Fruit fly (Drosophila melanogaster) whole organism, pupa: ENCODE measurements around the gene Ir94b.

Experiments
- CG10348 ChIP-seq: fragments of 200-800 bp; sonication (Bioruptor generic); IDR thresholded peaks from 2 replicates; pipeline ENCODE4 v1.3.6; 2022; ENCODE audit warnings: missing biosample characterization, missing genetic modification characterization
- CG12605 ChIP-seq: fragments of 200-800 bp; sonication (Bioruptor generic); IDR thresholded peaks from 2 replicates; pipeline ENCODE4 v1.3.6; 2022; ENCODE audit warnings: missing biosample characterization, missing genetic modification characterization
- CG13204 ChIP-seq: fragments of 200-800 bp; sonication (Bioruptor generic); optimal IDR thresholded peaks from 2 replicates; lab custom pipeline; 2018; ENCODE audit warnings: missing biosample characterization, mild to moderate bottlenecking, missing genetic modification characterization, moderate library complexity
- CG14655 ChIP-seq: fragments of 200-800 bp; sonication (Bioruptor generic); optimal IDR thresholded peaks from 3 replicates; lab custom pipeline; 2017; ENCODE audit warnings: mild to moderate bottlenecking, missing biosample characterization, missing genetic modification reagents, missing genetic modification characterization
- CG15710 ChIP-seq: fragments of 200-800 bp; sonication (Bioruptor generic); optimal IDR thresholded peaks from 2 replicates; lab custom pipeline; 2018; ENCODE audit warnings: missing biosample characterization, mild to moderate bottlenecking, missing genetic modification characterization, moderate library complexity
- CG17806 ChIP-seq: fragments of 200-800 bp; sonication (Bioruptor generic); optimal IDR thresholded peaks from 2 replicates; lab custom pipeline; 2018; ENCODE audit warnings: missing biosample characterization, mild to moderate bottlenecking, missing genetic modification characterization, moderate library complexity
- CG32121 ChIP-seq: fragments of 200-800 bp; sonication (Bioruptor generic); IDR thresholded peaks from 2 replicates; pipeline ENCODE4 v1.3.6; 2022; ENCODE audit warnings: missing biosample characterization, missing genetic modification characterization
- CG34367 ChIP-seq: fragments of 200-800 bp; sonication (Bioruptor generic); optimal IDR thresholded peaks from 2 replicates; lab custom pipeline; 2018; ENCODE audit warnings: missing biosample characterization, mild to moderate bottlenecking, missing genetic modification characterization
- CG4496 ChIP-seq: fragments of 200-800 bp; sonication (Bioruptor generic); IDR thresholded peaks from 3 replicates; pipeline ENCODE4 v1.3.6; 2022; ENCODE audit warnings: missing biosample characterization, missing genetic modification characterization
- CG8159 ChIP-seq: fragments of 200-800 bp; sonication (Bioruptor generic); optimal IDR thresholded peaks from 3 replicates; lab custom pipeline; 2018; ENCODE audit warnings: missing biosample characterization, mild to moderate bottlenecking, missing genetic modification characterization, moderate library complexity
- CG8301 ChIP-seq: fragments of 200-800 bp; sonication (Bioruptor generic); optimal IDR thresholded peaks from 2 replicates; lab custom pipeline; 2018; ENCODE audit warnings: missing biosample characterization, mild to moderate bottlenecking, missing genetic modification characterization
- CG9948 ChIP-seq: fragments of 200-800 bp; sonication (Bioruptor generic); optimal IDR thresholded peaks from 2 replicates; lab custom pipeline; 2018; ENCODE audit warnings: missing biosample characterization, mild to moderate bottlenecking, missing genetic modification characterization, moderate library complexity
- D1 ChIP-seq: fragments of 200-800 bp; sonication (Bioruptor generic); optimal IDR thresholded peaks from 2 replicates; lab custom pipeline; 2018; ENCODE audit warnings: missing biosample characterization, mild to moderate bottlenecking, missing genetic modification characterization, moderate library complexity
- EcR ChIP-seq: fragments of 200-800 bp; sonication (Bioruptor generic); optimal IDR thresholded peaks from 3 replicates; lab custom pipeline; 2019; ENCODE audit warnings: missing biosample characterization, missing genetic modification characterization, mild to moderate bottlenecking, moderate library complexity, missing genetic modification reagents
- Ets98B ChIP-seq: fragments of 200-800 bp; sonication (Bioruptor generic); IDR thresholded peaks from 2 replicates; pipeline ENCODE4 v1.3.6; 2022; ENCODE audit warnings: missing biosample characterization, missing genetic modification characterization
- Pif1A ChIP-seq: fragments of 200-800 bp; sonication (Bioruptor generic); optimal IDR thresholded peaks from 3 replicates; lab custom pipeline; 2016; ENCODE audit warnings: missing biosample characterization, missing genetic modification characterization
- Pif1B ChIP-seq: fragments of 200-800 bp; sonication (Bioruptor generic); optimal IDR thresholded peaks from 3 replicates; lab custom pipeline; 2016; ENCODE audit warnings: missing biosample characterization, missing genetic modification characterization
- Snoo ChIP-seq: fragments of 200-800 bp; sonication (Bioruptor generic); optimal IDR thresholded peaks from 3 replicates; lab custom pipeline; 2017; ENCODE audit warnings: missing biosample characterization, mild to moderate bottlenecking, missing genetic modification characterization, inconsistent platforms
- fd96Ca ChIP-seq: fragments of 200-800 bp; sonication (Bioruptor generic); IDR thresholded peaks from 3 replicates; pipeline ENCODE4 v1.3.6; 2022; ENCODE audit warnings: missing biosample characterization, missing genetic modification characterization
- gl ChIP-seq: fragments of 200-800 bp; sonication (Bioruptor generic); optimal IDR thresholded peaks from 2 replicates; lab custom pipeline; 2018; ENCODE audit warnings: missing biosample characterization, mild to moderate bottlenecking, missing genetic modification characterization
- rn ChIP-seq: fragments of 200-800 bp; sonication (Bioruptor generic); IDR thresholded peaks from 2 replicates; pipeline ENCODE4 v1.3.6; 2022; ENCODE audit warnings: missing biosample characterization, missing genetic modification characterization

Gene Ir94b

DNA sequence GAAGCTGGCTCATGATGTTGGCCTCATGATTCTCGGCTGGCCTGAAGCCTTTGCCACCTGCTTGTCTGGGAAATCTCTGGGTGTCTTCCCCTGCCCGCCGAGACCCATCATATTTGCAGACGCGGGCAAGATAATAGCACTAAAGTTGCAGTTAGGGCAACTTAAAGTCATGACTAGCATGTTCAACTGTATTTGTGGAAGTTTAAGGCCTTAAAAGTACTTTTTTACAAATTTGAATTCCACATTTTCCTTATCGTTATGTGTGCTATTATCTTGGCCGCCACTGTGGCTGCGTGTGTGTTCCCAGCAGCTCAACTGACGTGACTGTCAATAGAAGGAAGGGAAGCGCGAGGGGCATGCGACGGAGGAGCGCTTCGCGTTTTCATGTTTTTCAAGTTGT, 22.1 kb upstream of the Ir94b start:
- TF ChIP-seq Pif1A (GFP tag; lab: Kevin White, UChicago), result peak; percentile 90
- TF ChIP-seq CG9948 (tag; lab: Kevin White, UChicago), result peak; percentile 94
- no peak for TF ChIP-seq EcR (GFP tag; lab: Kevin White, UChicago)
- peak; percentile 92 for TF ChIP-seq CG34367
- TF ChIP-seq Pif1B (GFP tag; lab: Kevin White, UChicago), result peak; percentile 87
- no peak for TF ChIP-seq CG4496 (GFP tag; lab: Robert Waterston, UW)
- peak; percentile 90 for TF ChIP-seq CG15710
- peak; percentile 93 for TF ChIP-seq CG14655 (GFP tag; lab: Kevin White, UChicago)
- peak; percentile 91 for TF ChIP-seq CG8159 (tag; lab: Kevin White, UChicago)
- peak; percentile 91 for TF ChIP-seq CG17806 (tag; lab: Kevin White, UChicago)
- peak; percentile 84 for TF ChIP-seq rn (GFP tag; lab: Robert Waterston, UW)
- TF ChIP-seq CG8301 (tag; lab: Kevin White, UChicago), result peak; percentile 97
- TF ChIP-seq CG12605, result peak; percentile 91
- TF ChIP-seq gl (tag; lab: Kevin White, UChicago), result peak; percentile 89
- peak; percentile 84 for TF ChIP-seq CG32121 (GFP tag; lab: Robert Waterston, UW)
- peak; percentile 95 for TF ChIP-seq fd96Ca
- TF ChIP-seq Ets98B (GFP tag; lab: Robert Waterston, UW), result peak; percentile 92
- TF ChIP-seq Snoo, result peak; percentile 75
- TF ChIP-seq CG13204 (GFP tag; lab: Kevin White, UChicago), result peak; percentile 85
- peak; percentile 75 for TF ChIP-seq D1 (tag; lab: Kevin White, UChicago)
- 0 out of 2 replicates have a peak, but pooled peaks have one; percentile 11 for TF ChIP-seq CG10348 (GFP tag; lab: Robert Waterston, UW)
- TF ChIP-seq, all 21 proteins: peak for 19

DNA sequence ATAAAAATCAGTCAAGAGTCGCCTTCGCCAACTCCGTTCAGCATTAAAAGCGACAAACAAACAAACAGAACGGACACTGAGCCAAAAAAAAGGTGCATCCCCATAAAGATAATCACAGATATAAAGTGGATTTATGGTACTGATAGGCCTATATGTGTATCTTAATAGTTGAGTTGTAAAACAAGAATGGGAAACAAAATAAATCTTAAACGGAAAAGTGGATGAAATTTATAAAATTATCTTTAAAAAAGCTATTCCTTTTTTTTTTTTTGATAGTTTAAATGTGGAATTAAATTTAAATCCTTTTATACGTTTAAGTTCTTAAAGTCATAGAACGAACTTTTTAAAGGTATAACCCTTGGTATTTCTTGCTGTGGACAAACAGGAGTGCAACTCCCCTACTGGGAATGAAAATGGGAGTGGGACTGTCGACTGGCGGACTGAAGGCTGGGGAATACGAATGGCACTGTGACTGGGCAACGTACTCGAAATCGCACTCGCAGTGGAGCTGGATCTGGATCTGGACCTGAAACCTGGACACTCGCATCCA, 20.0 kb upstream of the Ir94b start:
- TF ChIP-seq Ets98B (GFP tag; lab: Robert Waterston, UW) (no peak), CG17806 (tag; lab: Kevin White, UChicago) (peak; percentile 40), CG9948 (tag; lab: Kevin White, UChicago) (peak; percentile 60), fd96Ca (no peak), CG34367 (peak; percentile 24), CG15710 (peak; percentile 49), Pif1A (GFP tag; lab: Kevin White, UChicago) (peak; percentile 48), CG14655 (GFP tag; lab: Kevin White, UChicago) (peak; percentile 49), CG8159 (tag; lab: Kevin White, UChicago) (peak; percentile 58), CG8301 (tag; lab: Kevin White, UChicago) (peak; percentile 30), rn (GFP tag; lab: Robert Waterston, UW) (no peak), CG12605 (no peak), EcR (GFP tag; lab: Kevin White, UChicago) (no peak)

DNA sequence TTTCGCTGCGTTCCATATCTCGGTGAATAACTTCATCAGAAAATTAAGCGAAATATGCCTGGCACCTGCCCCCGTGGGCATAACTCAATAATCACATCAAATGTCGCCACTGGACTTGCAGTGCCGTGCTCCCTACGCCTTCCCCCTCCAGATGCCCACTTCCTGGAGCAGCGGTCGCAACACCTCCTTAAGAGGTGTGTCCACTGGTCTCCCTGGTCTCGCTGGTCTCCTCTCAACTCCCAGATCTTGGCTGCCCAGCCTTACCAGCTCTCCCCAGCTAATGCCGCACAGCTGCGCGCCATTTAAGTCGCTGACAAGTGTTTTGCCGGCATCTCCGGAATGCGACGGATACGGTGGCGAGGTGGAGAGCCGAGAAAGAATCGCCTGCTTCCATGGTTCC, 18.5 kb upstream of the Ir94b start:
- TF ChIP-seq Pif1B (GFP tag; lab: Kevin White, UChicago), result no peak
- TF ChIP-seq CG10348 (GFP tag; lab: Robert Waterston, UW), result no peak
- TF ChIP-seq D1 (tag; lab: Kevin White, UChicago), result no peak
- no peak for TF ChIP-seq gl (tag; lab: Kevin White, UChicago)
- no peak for TF ChIP-seq CG34367

DNA sequence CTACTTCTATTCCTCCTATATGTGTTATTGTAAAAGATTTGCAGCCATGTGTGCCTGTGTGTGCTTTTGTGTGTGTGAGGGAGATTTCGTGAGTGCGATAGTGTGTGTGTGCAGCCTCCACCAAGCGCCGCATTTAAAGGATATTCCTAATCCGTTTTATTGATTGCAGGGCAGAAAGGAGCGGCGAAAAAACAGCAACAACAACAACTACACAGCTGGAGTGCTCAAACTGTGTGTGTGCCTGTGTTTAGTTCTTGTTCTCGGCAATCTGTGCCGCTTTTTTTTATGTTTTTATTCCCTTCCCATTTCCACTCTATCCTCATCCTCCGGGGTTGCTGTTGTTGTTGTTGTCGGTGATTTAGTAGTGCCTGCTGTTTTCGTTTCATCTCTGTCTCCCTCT, 17.4 kb upstream of the Ir94b start:
- TF ChIP-seq CG15710 (no peak), gl (tag; lab: Kevin White, UChicago) (no peak), CG34367 (no peak), Snoo (no peak), CG32121 (GFP tag; lab: Robert Waterston, UW) (no peak), CG13204 (GFP tag; lab: Kevin White, UChicago) (no peak), CG4496 (GFP tag; lab: Robert Waterston, UW) (no peak), rn (GFP tag; lab: Robert Waterston, UW) (no peak), EcR (GFP tag; lab: Kevin White, UChicago) (no peak), Pif1B (GFP tag; lab: Kevin White, UChicago) (no peak), Pif1A (GFP tag; lab: Kevin White, UChicago) (no peak), CG14655 (GFP tag; lab: Kevin White, UChicago) (no peak), CG8301 (tag; lab: Kevin White, UChicago) (no peak), CG17806 (tag; lab: Kevin White, UChicago) (no peak), CG9948 (tag; lab: Kevin White, UChicago) (no peak), D1 (tag; lab: Kevin White, UChicago) (no peak), CG10348 (GFP tag; lab: Robert Waterston, UW) (no peak), fd96Ca (no peak), CG12605 (no peak)
- TF ChIP-seq, all 21 proteins: peak for 0

DNA sequence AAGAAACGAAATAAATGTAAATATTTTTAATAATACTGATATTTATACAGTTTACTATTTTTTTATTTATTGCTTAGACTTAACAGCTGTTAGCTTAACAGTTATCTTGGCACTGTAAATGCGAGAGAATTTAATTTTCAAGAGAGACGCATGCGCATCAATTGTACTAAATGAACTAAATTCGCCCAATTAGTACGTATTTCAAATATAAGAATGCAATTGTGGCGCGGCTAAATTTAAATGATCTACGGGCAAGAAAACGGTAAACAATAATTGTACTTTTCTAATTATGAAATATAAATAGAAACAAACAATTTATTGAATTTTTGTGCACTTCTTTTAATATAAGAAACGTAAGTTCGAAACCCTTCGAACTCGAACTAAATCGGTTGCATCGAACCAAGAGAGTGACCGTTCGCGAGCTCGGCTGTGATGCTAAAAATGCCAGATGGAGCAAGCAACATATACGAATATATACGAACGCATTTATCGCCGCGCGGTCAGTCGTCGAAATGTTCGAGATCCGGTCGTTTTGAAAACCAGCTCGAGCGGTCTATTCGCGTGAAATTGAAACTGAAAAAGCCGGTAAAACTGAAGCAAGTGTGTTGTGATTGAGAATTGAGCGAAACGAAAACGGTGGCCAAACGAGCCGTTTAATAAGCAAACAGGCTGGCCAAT, 16.4 kb upstream of the Ir94b start, which contains the start of gene SKIP:
SKIP (plus strand) TSS at position 494 of the 678 bp plus-strand sequence.
- TF ChIP-seq CG10348 (GFP tag; lab: Robert Waterston, UW) (no peak), fd96Ca (no peak), Ets98B (GFP tag; lab: Robert Waterston, UW) (no peak), CG12605 (peak; percentile 6; the same call in 1 of the 2 replicates), CG15710 (no peak), Pif1A (GFP tag; lab: Kevin White, UChicago) (peak; percentile 33), CG13204 (GFP tag; lab: Kevin White, UChicago) (peak; percentile 10), CG32121 (GFP tag; lab: Robert Waterston, UW) (no peak), CG14655 (GFP tag; lab: Kevin White, UChicago) (no peak), CG9948 (tag; lab: Kevin White, UChicago) (no peak), Pif1B (GFP tag; lab: Kevin White, UChicago) (no peak), CG17806 (tag; lab: Kevin White, UChicago) (no peak)
